Worm (Caenorhabditis elegans): ENCODE data around the gene nhr-130.

DNA sequence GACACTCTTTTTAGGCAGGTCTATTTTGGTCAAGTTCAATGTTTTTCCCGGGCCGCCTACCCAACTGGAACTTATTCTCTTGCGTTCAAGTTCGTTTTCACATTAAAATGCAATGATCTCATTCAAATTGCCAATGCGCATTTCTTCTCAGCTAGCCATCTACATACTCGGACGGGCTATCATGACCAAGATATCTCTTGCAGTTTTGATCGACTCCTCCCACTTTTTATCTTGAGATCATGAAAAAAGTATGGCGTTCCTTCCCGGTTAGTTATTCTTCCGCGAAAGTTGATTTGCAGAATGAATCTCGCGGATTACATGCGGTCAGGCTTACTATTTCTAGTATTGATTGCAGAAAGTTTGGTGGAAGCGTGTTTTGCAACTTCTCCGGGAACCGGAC, 49.2 kb downstream of the nhr-130 start, which contains the start of gene B0554.2:
- TF ChIP-seq lsy-2 (tag; optimal IDR thresholded peaks at IDR 0.05) (no peak), tra-1 (GFP tag; IDR thresholded peaks at IDR 0.05) (no peak), nhr-76 (tag; optimal IDR thresholded peaks at IDR 0.05) (no peak), ceh-82 (tag; optimal IDR thresholded peaks at IDR 0.05) (no peak), madf-5 (GFP tag; IDR thresholded peaks at IDR 0.05) (no peak), fkh-10 (GFP tag; optimal IDR thresholded peaks at IDR 0.05) (no peak), nhr-111 (GFP tag; optimal IDR thresholded peaks at IDR 0.05) (no peak), ceh-44 (GFP tag; IDR thresholded peaks at IDR 0.05) (no peak), aly-2 (tag; optimal IDR thresholded peaks at IDR 0.05) (no peak), F26F4.8 (GFP tag; conservative IDR thresholded peaks at IDR 0.05) (no peak), unc-39 (tag; optimal IDR thresholded peaks at IDR 0.05) (no peak), fos-1 (tag; optimal IDR thresholded peaks at IDR 0.05) (no peak), ZK337.2 (GFP tag; IDR thresholded peaks at IDR 0.05) (no peak), dpl-1 (GFP tag; optimal IDR thresholded peaks at IDR 0.05) (no peak)
